Worm (Caenorhabditis elegans): Measurements from ENCODE around the gene ZK418.2.

Gene ZK418.2

DNA sequence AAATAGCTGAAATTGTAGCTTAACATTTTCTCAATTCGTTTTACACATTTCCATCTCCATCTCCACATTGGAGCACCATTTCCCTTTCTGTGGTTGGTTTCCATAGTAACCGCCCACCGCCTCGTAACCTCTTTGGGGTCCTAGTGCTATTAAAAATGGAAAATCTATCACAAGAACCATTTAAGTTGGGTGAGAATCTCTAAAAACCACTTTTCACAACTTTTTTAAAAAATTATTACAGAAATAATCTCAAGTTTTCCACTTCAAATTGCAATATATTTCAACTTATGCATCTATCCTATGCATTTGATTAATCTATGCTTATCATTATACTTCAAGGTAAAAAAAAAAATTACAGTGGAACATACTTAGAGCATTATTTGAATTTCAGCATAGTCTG is 21.2 kb upstream of the ZK418.2 start, which contains the start of gene tmem-17:
Gene tmem-17, plus strand, starts transcription at position 301 of the 400 bp plus-strand sequence.
- TF ChIP-seq nhr-28 (tag; optimal IDR thresholded peaks at IDR 0.05) (no peak), zag-1 (tag; optimal IDR thresholded peaks at IDR 0.05) (no peak), alr-1 (tag; optimal IDR thresholded peaks at IDR 0.05; ENCODE audit: borderline replicate concordance) (no peak), rnt-1 (tag; optimal IDR thresholded peaks at IDR 0.05) (no peak), Y116A8C.19 (tag; optimal IDR thresholded peaks at IDR 0.05; ENCODE audit: borderline replicate concordance) (no peak), mef-2 (tag; optimal IDR thresholded peaks at IDR 0.05) (no peak), sptf-1 (tag; optimal IDR thresholded peaks at IDR 0.05) (no peak)

DNA sequence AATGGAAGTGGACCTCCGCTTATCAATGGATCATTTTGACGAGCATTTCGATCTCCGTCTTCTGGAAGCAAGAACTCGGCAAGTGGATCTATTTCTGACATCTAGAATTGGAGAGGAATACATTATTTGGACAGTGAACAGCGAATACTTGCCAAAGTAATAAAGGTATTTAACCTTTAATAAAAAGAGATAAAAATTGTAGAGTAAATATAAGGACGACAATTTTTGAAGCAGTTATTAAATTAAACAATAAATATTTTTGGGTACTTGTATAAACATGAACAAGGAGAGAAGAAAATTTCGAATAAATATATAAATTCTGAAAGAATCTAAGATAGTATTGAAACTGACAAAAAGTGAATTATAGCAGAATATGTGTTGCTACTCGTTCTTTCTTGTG is 18.7 kb upstream of the ZK418.2 start, which contains the start of gene lin-37:
Gene lin-37, minus strand, starts transcription at position 101 of the 400 bp plus-strand sequence.
- TF ChIP-seq ets-5 (GFP tag; IDR thresholded peaks at IDR 0.05) (no peak), nhr-85 (tag) (no peak), nhr-12 (tag; optimal IDR thresholded peaks at IDR 0.05) (no peak), nhr-71 (tag; optimal IDR thresholded peaks at IDR 0.05) (no peak), pqm-1 (tag; optimal IDR thresholded peaks at IDR 0.05) (no peak), blmp-1 (tag; optimal IDR thresholded peaks at IDR 0.05) (no peak), mep-1 (tag; optimal IDR thresholded peaks at IDR 0.05) (no peak), C16A3.4 (tag; optimal IDR thresholded peaks at IDR 0.05) (no peak), F16B12.6 (tag; optimal IDR thresholded peaks at IDR 0.05) (no peak), ceh-8 (GFP tag; optimal IDR thresholded peaks at IDR 0.05) (no peak), ztf-11 (tag; optimal IDR thresholded peaks at IDR 0.05) (no peak)

DNA sequence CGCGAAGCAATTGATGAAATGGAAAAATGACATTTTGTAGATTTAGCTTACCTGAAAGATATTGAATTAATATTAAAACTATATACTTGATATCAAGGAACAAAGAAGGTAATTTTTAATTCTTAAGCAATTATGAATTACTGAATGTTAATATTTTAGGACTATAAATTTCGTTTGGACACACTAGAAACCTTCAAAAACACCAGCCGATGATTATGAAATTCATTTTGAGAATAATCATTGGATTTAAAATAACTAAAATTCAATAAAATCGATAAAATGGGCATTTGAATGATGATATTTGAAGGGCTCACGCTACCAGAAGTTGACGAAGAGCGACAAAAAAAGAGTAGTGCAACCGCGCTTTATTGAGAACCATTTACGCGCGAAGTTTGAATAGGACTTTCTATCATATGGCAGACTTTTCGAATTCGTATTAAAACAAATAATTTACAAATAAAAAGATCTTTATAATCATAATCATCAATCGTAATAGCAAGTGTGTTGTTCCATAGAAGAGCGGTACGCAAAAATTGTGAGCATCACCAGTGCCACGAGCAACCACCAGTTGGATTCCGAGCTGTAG is 17.2 kb upstream of the ZK418.2 start, which contains the start of gene ZK418.5:
Gene ZK418.5, minus strand, starts transcription at position 51 of the 586 bp plus-strand sequence.
- TF ChIP-seq jun-1 (tag; optimal IDR thresholded peaks at IDR 0.05) (no peak), rnt-1 (tag; optimal IDR thresholded peaks at IDR 0.05) (peak; percentile 78), fos-1 (tag; optimal IDR thresholded peaks at IDR 0.05) (peak; percentile 30), sptf-1 (tag; optimal IDR thresholded peaks at IDR 0.05) (no peak), lin-14 (GFP tag; optimal IDR thresholded peaks at IDR 0.05) (no peak), ztf-11 (tag; optimal IDR thresholded peaks at IDR 0.05) (no peak), nhr-12 (tag; optimal IDR thresholded peaks at IDR 0.05) (no peak), lin-39 (tag; optimal IDR thresholded peaks at IDR 0.05) (peak; percentile 15), nhr-90 (tag; optimal IDR thresholded peaks at IDR 0.05; ENCODE audit: poor library complexity) (peak; percentile 45), hpl-2 (GFP tag; optimal IDR thresholded peaks at IDR 0.05) (no peak), unc-130 (tag; optimal IDR thresholded peaks at IDR 0.05) (no peak), snu-23 (GFP tag; optimal IDR thresholded peaks at IDR 0.05) (peak; percentile 54), lin-15B (tag; optimal IDR thresholded peaks at IDR 0.05) (peak; percentile 27), tlp-1 (tag; optimal IDR thresholded peaks at IDR 0.05) (no peak), nhr-47 (tag; optimal IDR thresholded peaks at IDR 0.05) (peak; percentile 75), ama-1 (optimal IDR thresholded peaks at IDR 0.05) (no peak), fkh-8 (tag; optimal IDR thresholded peaks at IDR 0.05) (no peak), isw-1 (GFP tag; IDR thresholded peaks at IDR 0.05) (no peak; the same call in 1 of the 2 replicates), Y116A8C.19 (tag; optimal IDR thresholded peaks at IDR 0.05; ENCODE audit: borderline replicate concordance) (no peak), ceh-8 (GFP tag; optimal IDR thresholded peaks at IDR 0.05) (no peak), vab-15 (tag; optimal IDR thresholded peaks at IDR 0.05) (no peak), mdl-1 (tag; optimal IDR thresholded peaks at IDR 0.05) (peak in 1 of 2 experiments; percentile 11), snpc-4 (tag; optimal IDR thresholded peaks at IDR 0.05) (peak; percentile 25), xbp-1 (tag; optimal IDR thresholded peaks at IDR 0.05) (peak; percentile 45), nhr-20 (tag; optimal IDR thresholded peaks at IDR 0.05) (peak; percentile 48), aha-1 (tag; optimal IDR thresholded peaks at IDR 0.05) (no peak), ceh-82 (tag; optimal IDR thresholded peaks at IDR 0.05) (peak; percentile 29 to 68 (median 42)), nhr-71 (tag; optimal IDR thresholded peaks at IDR 0.05) (peak; percentile 70), lsy-2 (tag; optimal IDR thresholded peaks at IDR 0.05) (peak; percentile 73 to 82), nhr-19 (GFP tag; conservative IDR thresholded peaks at IDR 0.05) (peak; percentile 55), C34B4.2 (tag; optimal IDR thresholded peaks at IDR 0.05) (no peak), unc-30 (tag; optimal IDR thresholded peaks at IDR 0.05) (no peak), C16A3.4 (tag; optimal IDR thresholded peaks at IDR 0.05) (peak; percentile 79), mep-1 (tag; optimal IDR thresholded peaks at IDR 0.05) (peak; percentile 42), skn-1 (tag; optimal IDR thresholded peaks at IDR 0.05) (peak; percentile 78), ces-1 (GFP tag; optimal IDR thresholded peaks at IDR 0.05) (no peak), dpl-1 (GFP tag; optimal IDR thresholded peaks at IDR 0.05) (peak; percentile 92 to 97 (median 96)), ceh-88 (GFP tag; IDR thresholded peaks at IDR 0.05) (no peak), efl-3 (GFP tag; optimal IDR thresholded peaks at IDR 0.05) (no peak)
